Worm (Caenorhabditis elegans): ENCODE measurements around the gene let-19.

DNA sequence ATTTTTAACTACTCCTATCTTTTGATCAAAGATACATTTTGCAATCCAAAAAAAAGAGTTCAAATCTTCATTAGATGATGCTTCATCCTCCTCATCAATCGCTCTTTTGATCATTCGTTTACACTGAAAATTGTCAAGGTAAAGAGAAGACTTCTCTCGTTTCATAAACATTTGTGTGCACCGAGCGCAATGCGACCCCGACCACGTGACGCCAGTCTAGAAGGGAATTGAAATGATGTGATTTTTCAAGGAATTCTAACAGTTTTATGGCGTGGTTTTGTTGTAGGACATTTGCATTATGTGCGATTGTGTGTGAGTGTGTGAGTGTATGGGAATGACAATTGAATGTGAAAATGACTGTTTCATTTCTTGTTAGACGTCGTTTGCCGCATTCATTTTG, 29.5 kb upstream of the let-19 start:
- TF ChIP-seq lin-39 (tag; optimal IDR thresholded peaks at IDR 0.05), result no peak
- TF ChIP-seq nhr-12 (tag; optimal IDR thresholded peaks at IDR 0.05), result no peak
- no peak for TF ChIP-seq alr-1 (tag; optimal IDR thresholded peaks at IDR 0.05)

Measured in whole organism, L2 larva.